Worm (Caenorhabditis elegans) whole organism, L4 larva: ENCODE results near the gene natc-2.

Experiments
- F10B5.3 ChIP-seq: sonication (generic microtip); optimal IDR thresholded peaks from 2 replicates; lab custom pipeline; 2016; ENCODE audit warnings: mild to moderate bottlenecking, missing genetic modification characterization, missing compliant biosample characterization
- F37D6.2 ChIP-seq: sonication (generic microtip); optimal IDR thresholded peaks from 2 replicates; lab custom pipeline; 2016; ENCODE audit warnings: mild to moderate bottlenecking, missing genetic modification characterization, missing compliant biosample characterization
- F49E8.2 ChIP-seq: sonication (generic microtip); optimal IDR thresholded peaks from 2 replicates; lab custom pipeline; 2016; ENCODE audit warnings: missing compliant biosample characterization, mild to moderate bottlenecking, missing genetic modification characterization, borderline replicate concordance
- Y75B8A.6 ChIP-seq: fragments of 200-800 bp; sonication (Bioruptor generic); IDR thresholded peaks from 2 replicates; pipeline ENCODE4 v1.3.6; 2022; ENCODE audit warnings: missing genetic modification reagents, missing genetic modification characterization, missing compliant biosample characterization
- ZK337.2 ChIP-seq: fragments of 200-800 bp; sonication (Bioruptor generic); IDR thresholded peaks from 2 replicates; pipeline ENCODE4 v1.3.6; 2022; ENCODE audit warnings: missing genetic modification reagents, missing genetic modification characterization, missing compliant biosample characterization
- ZK546.5 ChIP-seq, 2 experiments: sonication (generic microtip); optimal IDR thresholded peaks; 2 replicates each; lab custom pipeline; 2017; ENCODE audit warnings: missing biosample characterization in 2 of 2, missing genetic modification characterization in 2 of 2
- ama-1 ChIP-seq: fragments of 150-350 bp; optimal IDR thresholded peaks from 2 replicates; lab custom pipeline; 2014; ENCODE audit warnings: inconsistent platforms, mixed read lengths
- arid-1 ChIP-seq: fragments of 200-800 bp; sonication (Bioruptor generic); conservative IDR thresholded peaks from 2 replicates; pipeline ENCODE4 v1.3.6; 2022; ENCODE audit warnings: missing genetic modification reagents, missing genetic modification characterization, missing compliant biosample characterization
- attf-4 ChIP-seq: sonication (generic microtip); optimal IDR thresholded peaks from 3 replicates; lab custom pipeline; 2017; ENCODE audit warnings: missing biosample characterization, missing genetic modification characterization
- ceh-44 ChIP-seq: fragments of 200-800 bp; sonication (Bioruptor generic); IDR thresholded peaks from 2 replicates; pipeline ENCODE4 v1.3.6; 2022; ENCODE audit warnings: missing genetic modification reagents, missing genetic modification characterization, missing compliant biosample characterization
- ceh-62 ChIP-seq: sonication (generic microtip); optimal IDR thresholded peaks from 2 replicates; lab custom pipeline; 2017; ENCODE audit warnings: missing biosample characterization, missing genetic modification characterization
- ctbp-1 ChIP-seq: fragments of 200-800 bp; sonication (Bioruptor generic); IDR thresholded peaks from 2 replicates; pipeline ENCODE4 v1.3.6; 2022; ENCODE audit warnings: missing genetic modification reagents, missing genetic modification characterization, missing compliant biosample characterization
- daf-12 ChIP-seq: fragments of 150-350 bp; optimal IDR thresholded peaks from 2 replicates; lab custom pipeline; 2014; ENCODE audit warnings: missing biosample characterization, missing genetic modification reagents, missing genetic modification characterization
- daf-16 ChIP-seq, 3 experiments: sonication (generic microtip); optimal IDR thresholded peaks; 2 replicates each; lab custom pipeline; 2016 to 2017; ENCODE audit warnings: missing genetic modification characterization in 3 of 3, missing genetic modification reagents in 3 of 3, mild to moderate bottlenecking in 2 of 3, missing compliant biosample characterization in 2 of 3, missing biosample characterization in 1 of 3, moderate library complexity in 1 of 3
- daf-19 ChIP-seq: fragments of 200-800 bp; sonication (Bioruptor generic); conservative IDR thresholded peaks from 2 replicates; pipeline ENCODE4 v1.3.6; 2022; ENCODE audit warnings: missing genetic modification characterization, missing compliant biosample characterization
- daf-8 ChIP-seq: fragments of 200-800 bp; sonication (Bioruptor generic); IDR thresholded peaks from 2 replicates; pipeline ENCODE4 v1.3.6; 2022; ENCODE audit warnings: missing genetic modification characterization, missing compliant biosample characterization
- dmd-8 ChIP-seq: fragments of 200-800 bp; sonication (Bioruptor generic); IDR thresholded peaks from 2 replicates; pipeline ENCODE4 v1.3.6; 2022; ENCODE audit warnings: missing genetic modification characterization, missing compliant biosample characterization
- dmd-9 ChIP-seq: fragments of 200-800 bp; sonication (Bioruptor generic); IDR thresholded peaks from 2 replicates; pipeline ENCODE4 v1.3.6; 2022; ENCODE audit warnings: missing genetic modification reagents, missing genetic modification characterization, missing compliant biosample characterization
- dpl-1 ChIP-seq: fragments of 150-350 bp; optimal IDR thresholded peaks from 2 replicates; lab custom pipeline; 2014; ENCODE audit warnings: missing biosample characterization, missing genetic modification reagents, missing genetic modification characterization
- dve-1 ChIP-seq: sonication (generic microtip); optimal IDR thresholded peaks from 2 replicates; lab custom pipeline; 2017; ENCODE audit warnings: antibody characterized with exemption, mild to moderate bottlenecking, missing genetic modification characterization, missing compliant biosample characterization; ENCODE audit not compliant: insufficient read depth
- fkh-10 ChIP-seq: fragments of 150-350 bp; optimal IDR thresholded peaks from 2 replicates; lab custom pipeline; 2014; ENCODE audit warnings: missing biosample characterization, missing genetic modification reagents, missing genetic modification characterization
- hmg-1.1 ChIP-seq: fragments of 200-800 bp; sonication (Bioruptor generic); IDR thresholded peaks from 2 replicates; pipeline ENCODE4 v1.3.6; 2022; ENCODE audit warnings: missing genetic modification reagents, missing genetic modification characterization, missing compliant biosample characterization
- jun-1 ChIP-seq: fragments of 150-350 bp; optimal IDR thresholded peaks from 2 replicates; lab custom pipeline; 2014; ENCODE audit warnings: missing biosample characterization, missing genetic modification reagents, missing genetic modification characterization
- lin-15B ChIP-seq: fragments of 150-350 bp; sonication (generic microtip); optimal IDR thresholded peaks from 3 replicates; lab custom pipeline; 2014; ENCODE audit warnings: missing biosample characterization, missing genetic modification characterization
- lin-38 ChIP-seq: fragments of 200-800 bp; sonication (Bioruptor generic); IDR thresholded peaks from 2 replicates; pipeline ENCODE4 v1.3.6; 2022; ENCODE audit warnings: missing genetic modification reagents, missing genetic modification characterization, missing compliant biosample characterization
- lsy-2 ChIP-seq, 2 experiments: fragments of 150-350 bp in 1 of 2; sonication (generic microtip) in 1 of 2; optimal IDR thresholded peaks; 2 replicates each; lab custom pipeline; 2014 to 2017; ENCODE audit warnings: missing biosample characterization in 2 of 2, missing genetic modification characterization in 2 of 2
- madf-9 ChIP-seq: fragments of 200-800 bp; sonication (Bioruptor generic); conservative IDR thresholded peaks from 2 replicates; pipeline ENCODE4 v1.3.6; 2022; ENCODE audit warnings: missing genetic modification reagents, missing genetic modification characterization, missing compliant biosample characterization
- mep-1 ChIP-seq: fragments of 150-350 bp; sonication (generic microtip); optimal IDR thresholded peaks from 3 replicates; lab custom pipeline; 2014; ENCODE audit warnings: missing biosample characterization, missing genetic modification characterization
- mes-2 ChIP-seq: sonication (generic microtip); optimal IDR thresholded peaks from 2 replicates; lab custom pipeline; 2016; ENCODE audit warnings: missing genotype, mild to moderate bottlenecking, missing genetic modification characterization, missing compliant biosample characterization; ENCODE audit not compliant: poor library complexity, severe bottlenecking
- nhr-10 ChIP-seq: fragments of 150-350 bp; optimal IDR thresholded peaks from 2 replicates; lab custom pipeline; 2014; ENCODE audit warnings: missing biosample characterization, missing genetic modification characterization
- nhr-41 ChIP-seq: fragments of 200-800 bp; sonication (Bioruptor generic); IDR thresholded peaks from 2 replicates; pipeline ENCODE4 v1.3.6; 2022; ENCODE audit warnings: missing genetic modification reagents, missing genetic modification characterization, missing compliant biosample characterization
- nhr-42 ChIP-seq: fragments of 200-800 bp; sonication (Bioruptor generic); IDR thresholded peaks from 2 replicates; pipeline ENCODE4 v1.3.6; 2022; ENCODE audit warnings: missing genetic modification characterization, missing compliant biosample characterization
- nhr-48 ChIP-seq: sonication (generic microtip); optimal IDR thresholded peaks from 2 replicates; lab custom pipeline; 2016; ENCODE audit warnings: mild to moderate bottlenecking, missing genetic modification characterization, missing compliant biosample characterization
- nhr-76 ChIP-seq: fragments of 150-350 bp; optimal IDR thresholded peaks from 2 replicates; lab custom pipeline; 2014; ENCODE audit warnings: missing biosample characterization, missing genetic modification characterization
- nhr-77 ChIP-seq: fragments of 150-350 bp; optimal IDR thresholded peaks from 2 replicates; lab custom pipeline; 2014; ENCODE audit warnings: missing biosample characterization, missing genetic modification characterization
- pha-4 ChIP-seq, 2 experiments: fragments of 150-350 bp in 1 of 2; fragments of 200-800 bp in 1 of 2; sonication (Bioruptor generic) in 1 of 2; IDR thresholded peaks in 1 of 2; optimal IDR thresholded peaks in 1 of 2; 2 replicates each; pipeline versions ENCODE4 v1.3.6 to Lab custom; 2014 to 2022; ENCODE audit warnings: missing genetic modification characterization in 2 of 2, missing genetic modification reagents in 2 of 2, missing biosample characterization in 1 of 2, missing compliant biosample characterization in 1 of 2
- php-3 ChIP-seq: fragments of 200-800 bp; sonication (Bioruptor generic); IDR thresholded peaks from 2 replicates; pipeline ENCODE4 v1.3.6; 2022; ENCODE audit warnings: missing genetic modification reagents, missing genetic modification characterization, missing compliant biosample characterization
- pqm-1 ChIP-seq: sonication (generic microtip); optimal IDR thresholded peaks from 2 replicates; lab custom pipeline; 2017; ENCODE audit warnings: missing biosample characterization, missing genetic modification characterization
- rbr-2 ChIP-seq: sonication (generic microtip); optimal IDR thresholded peaks from 2 replicates; lab custom pipeline; 2016; ENCODE audit warnings: missing genotype, missing genetic modification characterization, missing compliant biosample characterization
- spr-1 ChIP-seq: sonication (generic microtip); optimal IDR thresholded peaks from 2 replicates; lab custom pipeline; 2016; ENCODE audit warnings: mild to moderate bottlenecking, missing genetic modification characterization, missing compliant biosample characterization
- unc-39 ChIP-seq: sonication (generic microtip); optimal IDR thresholded peaks from 2 replicates; lab custom pipeline; 2017; ENCODE audit warnings: missing biosample characterization, missing genetic modification characterization
- unc-62 ChIP-seq, 3 experiments: fragments of 150-350 bp in 1 of 3; sonication (generic microtip); optimal IDR thresholded peaks in 2 of 3; peaks in 1 of 3; 1 replicate in 1 of 3; 2 replicates in 2 of 3; lab custom pipeline; 2014 to 2017; ENCODE audit warnings: missing biosample characterization in 3 of 3, missing genetic modification characterization in 3 of 3, missing genetic modification reagents in 3 of 3, missing genotype in 1 of 3
- vab-7 ChIP-seq: fragments of 200-800 bp; sonication (Bioruptor generic); IDR thresholded peaks from 2 replicates; pipeline ENCODE4 v1.3.6; 2022; ENCODE audit warnings: missing genetic modification reagents, missing genetic modification characterization, missing compliant biosample characterization
- zfp-3 ChIP-seq: fragments of 200-800 bp; sonication (Bioruptor generic); conservative IDR thresholded peaks from 2 replicates; pipeline ENCODE4 v1.3.6; 2022; ENCODE audit warnings: missing genetic modification reagents, missing genetic modification characterization, missing compliant biosample characterization
- zip-11 ChIP-seq: fragments of 200-800 bp; sonication (Bioruptor generic); IDR thresholded peaks from 2 replicates; pipeline ENCODE4 v1.3.6; 2022; ENCODE audit warnings: missing genetic modification characterization, missing compliant biosample characterization

Gene natc-2

DNA sequence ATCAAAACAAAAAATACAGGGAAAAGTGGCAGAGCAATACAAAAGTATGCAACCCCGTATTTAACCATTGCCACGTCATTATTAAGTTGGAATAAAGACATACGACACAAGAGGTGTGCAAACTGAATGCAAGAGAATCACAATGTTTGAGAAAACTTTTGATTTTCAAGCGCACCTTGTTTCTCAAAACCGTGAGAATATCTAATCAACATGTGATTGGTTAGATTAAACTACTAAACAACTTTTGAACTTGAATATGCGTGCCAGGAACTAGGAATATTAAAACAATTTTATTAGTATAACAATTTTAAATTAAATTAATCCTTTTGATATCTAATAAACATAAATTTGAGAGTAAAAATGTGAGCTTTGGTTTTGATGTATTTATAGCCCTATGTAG lies 14.4 kb upstream of the natc-2 start, which contains the start of gene srt-70:
Gene srt-70, minus strand, starts transcription at position 101 of the 400 bp plus-strand sequence.
- TF ChIP-seq dpl-1 (no peak), ama-1 (no peak), lsy-2 (tag; optimal IDR thresholded peaks at IDR 0.05; lab: Kevin White, UChicago) (no peak), F10B5.3 (tag; lab: Kevin White, UChicago) (no peak), zfp-3 (GFP tag; lab: Robert Waterston, UW) (no peak)

- no peak for TF ChIP-seq vab-7 (GFP tag; lab: Robert Waterston, UW)
- TF ChIP-seq attf-4 (tag; lab: Kevin White, UChicago): no peak
- TF ChIP-seq daf-8: no peak
- TF ChIP-seq ceh-44: no peak
- TF ChIP-seq jun-1: no peak
- TF ChIP-seq lin-15B: no peak
- no peak for TF ChIP-seq F49E8.2
- no peak for TF ChIP-seq daf-19
- TF ChIP-seq ZK337.2 (GFP tag; lab: Robert Waterston, UW): no peak
- TF ChIP-seq ZK546.5 (tag; optimal IDR thresholded peaks at IDR 0.05; lab: Kevin White, UChicago): no peak
- no peak for TF ChIP-seq daf-12 (tag; lab: Kevin White, UChicago)
- TF ChIP-seq, all 104 proteins: peak for 0
Measured at ce11 chrV:5262999-5263398, 10.9 kb upstream of the natc-2 start, which contains the start of gene cest-30. cest-30 (minus strand) TSS chrV:5263099.

- TF ChIP-seq hmg-1.1: no peak
- TF ChIP-seq unc-39: no peak
Measured at ce11 chrV:5265581-5265980, 8.3 kb upstream of the natc-2 start, which contains the start of the genes srt-69 and B0238.12. srt-69 (minus strand) TSS chrV:5265681. B0238.12 (plus strand) TSS chrV:5265844.

ce11 chrV:5269024-5269535 lies 4.8 kb upstream of the natc-2 start, which contains the start of gene penr-1:
penr-1 (plus strand) TSS chrV:5269485.
- TF ChIP-seq dmd-9 (GFP tag; lab: Robert Waterston, UW): no peak
- TF ChIP-seq attf-4 (tag; lab: Kevin White, UChicago): no peak
- no peak for TF ChIP-seq dmd-8 (GFP tag; lab: Robert Waterston, UW)
- peak; percentile 92 for TF ChIP-seq lin-38 (GFP tag; lab: Robert Waterston, UW)
- TF ChIP-seq php-3 (GFP tag; lab: Robert Waterston, UW): no peak
- no peak for TF ChIP-seq pqm-1
- no peak for TF ChIP-seq daf-16 (GFP tag; optimal IDR thresholded peaks at IDR 0.05; lab: Kevin White, UChicago)
- TF ChIP-seq daf-16 (tag; optimal IDR thresholded peaks at IDR 0.05; lab: Kevin White, UChicago): no peak
- TF ChIP-seq nhr-41: no peak
- no peak for TF ChIP-seq unc-62 (GFP tag; optimal IDR thresholded peaks at IDR 0.05 in 1 of 2; lab: Kevin White, UChicago)
- no peak for TF ChIP-seq unc-62 (tag; optimal IDR thresholded peaks at IDR 0.05; lab: Kevin White, UChicago)
- no peak for TF ChIP-seq mes-2
- TF ChIP-seq mep-1: no peak
- TF ChIP-seq jun-1: no peak
- no peak for TF ChIP-seq madf-9 (GFP tag; lab: Robert Waterston, UW)
- TF ChIP-seq Y75B8A.6 (GFP tag; lab: Robert Waterston, UW): no peak
- TF ChIP-seq nhr-10 (tag; lab: Kevin White, UChicago): no peak
- no peak for TF ChIP-seq nhr-42 (GFP tag; lab: Robert Waterston, UW)
- no peak for TF ChIP-seq spr-1 (tag; lab: Kevin White, UChicago)
- TF ChIP-seq nhr-48 (tag; lab: Kevin White, UChicago): peak; percentile 47
- TF ChIP-seq F37D6.2 (tag; lab: Kevin White, UChicago): no peak
- TF ChIP-seq pha-4 (GFP tag; IDR thresholded peaks at IDR 0.05; lab: Robert Waterston, UW): no peak
- TF ChIP-seq pha-4 (tag; optimal IDR thresholded peaks at IDR 0.05; lab: Kevin White, UChicago): peak; percentile 17
- no peak for TF ChIP-seq arid-1
- no peak for TF ChIP-seq nhr-76 (tag; lab: Kevin White, UChicago)
- no peak for TF ChIP-seq fkh-10 (GFP tag; lab: Kevin White, UChicago)
- no peak for TF ChIP-seq dve-1 (tag; lab: Kevin White, UChicago)
- TF ChIP-seq ceh-62 (tag; lab: Kevin White, UChicago): no peak
- no peak for TF ChIP-seq lsy-2 (tag; optimal IDR thresholded peaks at IDR 0.05; lab: Kevin White, UChicago)
- no peak for TF ChIP-seq nhr-77 (tag; lab: Kevin White, UChicago)
- TF ChIP-seq ctbp-1 (GFP tag; lab: Robert Waterston, UW): no peak
- TF ChIP-seq rbr-2 (tag; lab: Kevin White, UChicago): peak; percentile 53
- TF ChIP-seq zip-11: no peak
- TF ChIP-seq daf-12 (tag; lab: Kevin White, UChicago): no peak
- TF ChIP-seq zfp-3 (GFP tag; lab: Robert Waterston, UW): no peak
